Worm (Caenorhabditis elegans): Measurements from ENCODE around the gene ulp-2.
"Not testable (repeated sequence)": the region's sequence is repeated elsewhere in the genome, so short reads cannot be mapped to it uniquely, and the experiment has no call there.

Gene ulp-2

DNA sequence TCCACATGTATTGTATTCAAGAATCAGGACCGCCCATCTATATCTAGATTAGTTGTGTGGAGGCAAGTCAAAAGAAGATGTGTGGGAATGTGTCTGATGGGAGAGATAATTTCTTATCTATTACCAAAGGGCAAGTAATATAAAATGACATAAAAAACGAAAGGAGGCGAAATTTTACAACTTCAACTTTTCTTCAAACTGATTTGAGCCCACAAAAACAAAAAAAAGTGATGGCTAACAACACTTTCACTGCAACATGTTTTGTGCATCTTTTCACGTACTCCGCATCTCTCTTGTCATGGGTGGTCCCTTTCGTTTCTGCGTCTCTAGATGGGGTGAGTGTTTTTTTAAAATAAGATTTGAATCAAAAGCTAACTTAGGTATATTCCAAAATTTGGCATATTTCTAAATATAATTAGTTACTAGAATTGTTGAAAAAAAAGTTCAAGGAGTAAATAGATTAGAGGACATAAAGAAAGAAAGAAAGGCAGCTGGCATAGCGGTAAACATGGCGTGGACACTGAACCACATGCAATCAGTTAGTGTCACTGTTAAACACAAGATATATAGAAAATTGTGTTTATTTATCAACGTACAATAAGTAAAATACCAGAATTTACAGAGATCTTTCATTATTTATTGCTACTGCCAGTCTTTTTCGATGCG is 18.0 kb downstream of the ulp-2 start, which contains the start of gene ZK546.19:
ZK546.19 (plus strand) TSS at position 186 of the 666 bp plus-strand sequence.
- no peak for TF ChIP-seq unc-62 (GFP tag; optimal IDR thresholded peaks at IDR 0.05)

DNA sequence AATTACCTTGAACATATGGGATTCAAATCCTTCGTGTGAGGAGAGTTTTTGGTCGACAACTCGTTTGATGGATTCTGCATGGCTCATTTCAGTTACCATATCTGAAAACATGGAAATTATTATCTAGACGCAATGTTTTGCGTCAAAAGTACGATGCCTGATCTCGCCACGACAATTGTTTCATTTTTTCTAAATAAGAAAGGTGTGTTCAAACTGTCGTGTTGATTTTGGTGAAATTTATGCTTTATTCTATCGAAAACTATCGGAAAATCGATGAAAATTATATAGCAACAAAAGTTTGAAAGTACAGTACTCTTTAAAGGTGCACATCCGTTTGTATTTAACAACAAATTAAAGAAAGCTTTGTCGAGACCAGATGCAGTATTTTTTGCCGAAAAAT is 18.6 kb downstream of the ulp-2 start, which contains the start of gene cblc-1:
cblc-1 (minus strand) TSS at position 101 of the 400 bp plus-strand sequence.
- TF ChIP-seq unc-62 (GFP tag; optimal IDR thresholded peaks at IDR 0.05): no peak

DNA sequence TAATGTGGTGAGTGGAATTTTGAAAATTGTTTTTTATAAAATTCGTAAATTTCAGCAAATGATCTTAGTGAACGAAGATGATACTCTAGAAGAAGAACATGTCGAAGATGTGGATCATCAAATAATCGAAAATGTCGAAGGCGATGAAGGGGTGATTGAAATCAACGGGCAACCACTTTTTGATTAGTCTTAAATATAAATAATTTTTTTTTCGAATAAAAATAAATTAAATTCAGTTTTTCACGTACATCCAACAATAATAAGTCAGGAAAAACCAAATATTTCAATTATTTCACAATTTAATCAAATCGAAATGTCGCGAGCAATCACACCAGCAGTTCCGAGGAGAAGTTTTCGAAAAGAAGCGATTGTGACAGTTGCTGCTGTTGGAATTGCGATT is 21.9 kb downstream of the ulp-2 start, which contains the start of gene ZK546.4:
ZK546.4 (plus strand) TSS at position 301 of the 400 bp plus-strand sequence.
- no peak for TF ChIP-seq unc-62 (GFP tag; optimal IDR thresholded peaks at IDR 0.05)

DNA sequence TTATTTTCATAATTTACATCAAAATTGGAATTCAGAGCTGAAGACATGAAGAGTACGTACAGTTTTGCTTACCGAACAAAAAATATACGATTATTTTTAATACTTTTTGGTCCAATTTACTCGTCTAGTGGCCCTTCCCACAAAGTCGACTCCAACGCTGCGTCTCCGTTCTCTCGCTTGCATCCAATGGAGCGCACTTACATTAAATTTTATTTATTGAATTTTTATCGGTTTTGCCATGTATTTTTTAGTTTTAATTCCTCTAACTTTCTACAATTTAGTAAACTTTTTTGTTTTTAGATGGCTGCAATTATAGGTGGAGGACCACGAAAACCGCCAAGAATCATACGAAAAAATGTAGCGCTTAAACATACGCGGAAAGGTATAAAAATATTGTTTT is 24.2 kb downstream of the ulp-2 start, which contains the start of gene ZK546.5:
ZK546.5 (plus strand) TSS at position 301 of the 400 bp plus-strand sequence.
- no peak for TF ChIP-seq unc-62 (GFP tag; optimal IDR thresholded peaks at IDR 0.05)

ce11 chrII:4934954-4935353 is 24.7 kb downstream of the ulp-2 start, which contains the start of gene gst-30:
Gene gst-30 (minus strand): TSS chrII:4935054.
- TF ChIP-seq unc-62 (GFP tag; optimal IDR thresholded peaks at IDR 0.05): no peak

DNA sequence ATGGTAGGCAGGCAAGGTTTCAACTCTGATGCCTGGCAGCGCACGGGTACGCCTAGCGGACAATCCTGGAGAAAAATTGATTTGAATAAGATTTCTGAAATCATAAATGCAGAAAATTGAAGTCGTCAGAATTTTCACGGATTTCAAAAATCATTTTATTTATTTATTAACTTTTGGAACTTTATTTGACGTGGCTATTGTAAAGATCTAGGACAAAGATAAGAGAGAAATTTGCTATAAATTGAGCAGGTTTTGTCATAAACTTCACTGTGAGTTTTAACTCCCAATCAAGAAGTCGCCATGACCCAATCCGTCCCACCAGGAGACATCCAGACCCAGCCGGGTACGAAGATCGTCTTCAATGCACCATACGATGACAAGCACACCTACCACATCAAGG is 26.9 kb downstream of the ulp-2 start, which contains the start of gene msp-152:
msp-152 (plus strand) TSS at position 301 of the 400 bp plus-strand sequence.
- TF ChIP-seq unc-62 (GFP tag; optimal IDR thresholded peaks at IDR 0.05): not testable (repeated sequence)

ce11 chrII:4931286-4931685 is 28.4 kb downstream of the ulp-2 start:
- TF ChIP-seq unc-62 (GFP tag; optimal IDR thresholded peaks at IDR 0.05): no peak

- no peak for TF ChIP-seq unc-62 (GFP tag; optimal IDR thresholded peaks at IDR 0.05)
These were observed 34.4 kb downstream of the ulp-2 start, which contains the start of gene aagr-2 for ce11 chrII:4925198-4925764. Gene aagr-2 (minus strand): TSS chrII:4925248.

- TF ChIP-seq unc-62 (GFP tag; optimal IDR thresholded peaks at IDR 0.05): no peak
These were observed 34.9 kb downstream of the ulp-2 start for ce11 chrII:4924729-4925128.

ce11 chrII:4920608-4921007 is 39.1 kb downstream of the ulp-2 start:
- TF ChIP-seq unc-62 (GFP tag; optimal IDR thresholded peaks at IDR 0.05): no peak

DNA sequence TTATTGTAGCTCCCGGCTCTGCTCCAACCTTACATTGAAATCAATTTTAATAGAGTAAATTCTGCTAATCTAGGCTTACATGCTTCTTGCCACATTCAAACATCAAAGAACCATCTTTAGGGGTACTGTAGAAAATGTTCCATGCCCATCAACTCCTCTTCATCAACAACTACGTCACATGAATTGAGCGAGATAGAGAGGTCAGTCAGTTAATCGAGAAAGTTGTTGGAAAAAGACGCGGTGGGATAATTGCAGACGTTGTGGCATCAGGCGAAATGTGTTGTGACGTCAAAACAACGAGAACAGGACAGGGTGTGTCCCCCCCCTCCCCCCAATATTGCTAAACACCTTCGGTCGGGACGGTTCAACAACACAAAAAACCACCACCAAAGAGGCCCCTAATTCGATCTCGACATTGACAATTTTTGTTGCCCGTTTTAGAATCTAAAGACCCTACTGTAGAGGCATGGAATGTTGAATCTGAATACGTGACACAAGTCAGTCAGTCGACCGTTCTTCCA is 41.1 kb downstream of the ulp-2 start:
- TF ChIP-seq unc-62 (GFP tag; optimal IDR thresholded peaks at IDR 0.05): no peak

- not testable (repeated sequence) for TF ChIP-seq unc-62 (GFP tag; optimal IDR thresholded peaks at IDR 0.05)
These were observed 43.2 kb downstream of the ulp-2 start, which contains the start of gene msp-31 for ce11 chrII:4916462-4916861. Gene msp-31 (minus strand): TSS chrII:4916562.

- TF ChIP-seq unc-62 (GFP tag; optimal IDR thresholded peaks at IDR 0.05): no peak
These were observed 44.1 kb downstream of the ulp-2 start for ce11 chrII:4915572-4915971.

ce11 chrII:4914214-4914613 is 45.5 kb downstream of the ulp-2 start, which contains the start of gene R05F9.11:
Gene R05F9.11 (minus strand): TSS chrII:4914218.
- TF ChIP-seq unc-62 (GFP tag; optimal IDR thresholded peaks at IDR 0.05): no peak

ce11 chrII:4908160-4908559 is 51.5 kb downstream of the ulp-2 start:
- TF ChIP-seq unc-62 (GFP tag; optimal IDR thresholded peaks at IDR 0.05): no peak

DNA sequence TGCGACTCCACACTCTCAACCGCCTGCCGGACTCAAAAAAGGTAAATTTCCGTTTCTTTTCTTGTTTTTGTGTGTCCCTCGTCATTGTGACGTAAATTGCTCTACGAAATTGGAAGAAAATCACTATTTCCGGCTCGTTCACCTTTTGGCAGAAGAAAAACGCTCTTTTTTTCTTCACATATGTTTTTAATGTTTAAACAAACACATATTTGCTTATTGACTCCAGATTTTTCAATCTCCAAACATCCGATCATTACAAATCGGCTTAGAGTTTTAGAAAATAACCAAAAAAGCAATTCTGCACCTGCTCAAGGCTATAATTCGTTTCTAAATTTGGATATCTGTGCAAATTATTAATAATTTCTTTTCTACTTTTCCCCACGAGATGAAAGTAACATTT is 53.8 kb downstream of the ulp-2 start:
- no peak for TF ChIP-seq unc-62 (GFP tag; optimal IDR thresholded peaks at IDR 0.05)

All from whole organism, dauer.